Worm (Caenorhabditis elegans) whole organism, midembryonic: ENCODE measurements around the gene F21D5.7.

ENCODE experiments used
- T22C8.4 ChIP-seq: fragments of 200-800 bp; sonication (Bioruptor generic); IDR thresholded peaks from 2 replicates; pipeline ENCODE4 v1.3.6; 2022; ENCODE audit warnings: missing genetic modification characterization, missing compliant biosample characterization
- cog-1 ChIP-seq: sonication (generic microtip); optimal IDR thresholded peaks from 2 replicates; lab custom pipeline; 2016; ENCODE audit warnings: missing genetic modification characterization, missing compliant biosample characterization
- flt-1 ChIP-seq: fragments of 200-800 bp; sonication (Bioruptor generic); IDR thresholded peaks from 2 replicates; pipeline ENCODE4 v1.3.6; 2022; ENCODE audit warnings: missing genetic modification characterization, missing compliant biosample characterization
- klf-2 ChIP-seq: fragments of 200-800 bp; sonication (Bioruptor generic); conservative IDR thresholded peaks from 2 replicates; pipeline ENCODE4 v1.3.6; 2022; ENCODE audit warnings: missing genetic modification reagents, missing genetic modification characterization, missing compliant biosample characterization
- med-1 ChIP-seq: sonication (generic microtip); optimal IDR thresholded peaks from 2 replicates; lab custom pipeline; 2017; ENCODE audit warnings: missing genetic modification characterization, mild to moderate bottlenecking, missing compliant biosample characterization, antibody characterized with exemption, missing genetic modification reagents; ENCODE audit not compliant: insufficient read depth
- ref-1 ChIP-seq: fragments of 200-800 bp; sonication (Bioruptor generic); conservative IDR thresholded peaks from 2 replicates; pipeline ENCODE4 v1.3.6; 2022; ENCODE audit warnings: missing genetic modification reagents, missing genetic modification characterization, missing compliant biosample characterization
- tab-1 ChIP-seq: fragments of 200-800 bp; sonication (Bioruptor generic); IDR thresholded peaks from 2 replicates; pipeline ENCODE4 v1.3.6; 2022; ENCODE audit warnings: missing genetic modification characterization, missing compliant biosample characterization
- ztf-23 ChIP-seq: fragments of 200-800 bp; sonication (Bioruptor generic); IDR thresholded peaks from 2 replicates; pipeline ENCODE4 v1.3.6; 2022; ENCODE audit warnings: missing genetic modification reagents, missing genetic modification characterization, missing compliant biosample characterization
- ztf-29 ChIP-seq: fragments of 200-800 bp; sonication (Bioruptor generic); IDR thresholded peaks from 2 replicates; pipeline ENCODE4 v1.3.6; 2022; ENCODE audit warnings: missing genetic modification reagents, missing genetic modification characterization, missing compliant biosample characterization

Gene F21D5.7

ce11 chrIV:8745591-8746302 is 2.2 kb upstream of the F21D5.7 start, which contains the start of the genes F20C5.7 and parg-1:
Gene F20C5.7 (minus strand): TSS chrIV:8745691.
Gene parg-1 (plus strand): TSS chrIV:8746252.
- TF ChIP-seq ztf-29 (GFP tag; lab: Robert Waterston, UW) (no peak), cog-1 (tag; lab: Kevin White, UChicago) (no peak), flt-1 (GFP tag; lab: Robert Waterston, UW) (no peak), klf-2 (GFP tag; lab: Robert Waterston, UW) (no peak), ztf-23 (GFP tag; lab: Robert Waterston, UW) (no peak), med-1 (no peak), T22C8.4 (GFP tag; lab: Robert Waterston, UW) (no peak), tab-1 (GFP tag; lab: Robert Waterston, UW) (no peak), ref-1 (GFP tag; lab: Robert Waterston, UW) (no peak)

- TF ChIP-seq flt-1 (GFP tag; lab: Robert Waterston, UW): 0 out of 2 replicates have a peak, but pooled peaks have one; percentile 33
- TF ChIP-seq ref-1 (GFP tag; lab: Robert Waterston, UW): no peak
Measured at ce11 chrIV:8740952-8741438, 2.5 kb downstream of the F21D5.7 start, which contains the start of gene F21D5.6. Gene F21D5.6 (minus strand): TSS chrIV:8741388.

DNA sequence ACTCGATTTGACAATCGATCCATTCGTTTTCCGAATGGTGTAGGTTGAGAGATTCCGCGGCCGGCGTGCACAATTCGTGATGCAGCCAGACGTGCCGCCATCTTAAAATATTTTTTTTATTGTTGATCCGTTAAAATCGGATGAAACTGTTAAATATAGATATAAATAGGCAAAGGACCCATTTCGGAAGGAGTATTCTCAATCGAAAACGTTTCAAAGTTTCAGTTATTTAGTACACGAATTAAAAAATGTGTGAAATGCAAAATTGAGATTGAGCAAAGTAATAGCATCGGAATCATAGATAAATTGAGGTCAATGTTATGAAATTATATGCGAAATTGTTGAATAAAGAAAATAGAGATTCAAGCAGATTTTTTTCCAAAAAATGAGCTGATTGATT is 3.6 kb downstream of the F21D5.7 start, which contains the start of gene mrps-33:
Gene mrps-33, minus strand, starts transcription at position 101 of the 400 bp plus-strand sequence.
- TF ChIP-seq ztf-29 (GFP tag; lab: Robert Waterston, UW) (no peak), ztf-23 (GFP tag; lab: Robert Waterston, UW) (no peak), klf-2 (GFP tag; lab: Robert Waterston, UW) (no peak), ref-1 (GFP tag; lab: Robert Waterston, UW) (no peak), cog-1 (tag; lab: Kevin White, UChicago) (no peak), med-1 (no peak), tab-1 (GFP tag; lab: Robert Waterston, UW) (no peak), flt-1 (GFP tag; lab: Robert Waterston, UW) (no peak), T22C8.4 (GFP tag; lab: Robert Waterston, UW) (no peak)

ce11 chrIV:8739294-8739693 is 4.2 kb downstream of the F21D5.7 start, which contains the start of gene F21D5.5:
Gene F21D5.5 (minus strand): TSS chrIV:8739394.
- TF ChIP-seq klf-2 (GFP tag; lab: Robert Waterston, UW) (no peak), ztf-29 (GFP tag; lab: Robert Waterston, UW) (no peak), tab-1 (GFP tag; lab: Robert Waterston, UW) (no peak), ref-1 (GFP tag; lab: Robert Waterston, UW) (no peak)

DNA sequence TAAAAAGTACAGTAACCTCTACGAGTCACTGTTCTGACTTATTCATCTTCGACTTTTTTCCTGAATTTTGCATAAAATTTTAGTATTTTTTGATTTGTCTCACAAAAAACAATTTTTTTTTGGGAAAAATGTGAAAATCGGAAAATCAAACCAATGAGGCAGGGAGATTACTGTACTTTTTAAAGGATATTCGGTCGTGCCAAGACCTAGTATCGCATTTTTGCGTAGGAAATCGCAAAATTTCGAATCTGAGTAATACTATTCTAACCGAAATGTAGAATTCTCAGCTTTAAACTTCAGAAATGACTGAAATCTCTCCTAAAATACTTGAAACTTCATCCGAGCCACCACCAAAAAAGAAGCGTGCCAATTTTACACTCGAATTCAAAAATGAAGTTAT is 5.7 kb downstream of the F21D5.7 start, which contains the start of gene F21D5.4:
Gene F21D5.4, plus strand, starts transcription at position 301 of the 400 bp plus-strand sequence.
- TF ChIP-seq med-1 (no peak), klf-2 (GFP tag; lab: Robert Waterston, UW) (no peak), ztf-23 (GFP tag; lab: Robert Waterston, UW) (no peak), ztf-29 (GFP tag; lab: Robert Waterston, UW) (no peak), flt-1 (GFP tag; lab: Robert Waterston, UW) (no peak), cog-1 (tag; lab: Kevin White, UChicago) (no peak), tab-1 (GFP tag; lab: Robert Waterston, UW) (no peak), T22C8.4 (GFP tag; lab: Robert Waterston, UW) (no peak), ref-1 (GFP tag; lab: Robert Waterston, UW) (no peak)

ce11 chrIV:8737354-8737753 is 6.2 kb downstream of the F21D5.7 start:
- TF ChIP-seq cog-1 (tag; lab: Kevin White, UChicago): no peak
- no peak for TF ChIP-seq T22C8.4 (GFP tag; lab: Robert Waterston, UW)
- TF ChIP-seq klf-2 (GFP tag; lab: Robert Waterston, UW): no peak
- TF ChIP-seq ref-1 (GFP tag; lab: Robert Waterston, UW): no peak
- no peak for TF ChIP-seq tab-1 (GFP tag; lab: Robert Waterston, UW)
- no peak for TF ChIP-seq flt-1 (GFP tag; lab: Robert Waterston, UW)
- no peak for TF ChIP-seq ztf-23 (GFP tag; lab: Robert Waterston, UW)
- TF ChIP-seq ztf-29 (GFP tag; lab: Robert Waterston, UW): no peak
- TF ChIP-seq med-1: no peak

ce11 chrIV:8730469-8730868 is 13.0 kb downstream of the F21D5.7 start, which contains the start of gene F21D5.3:
Gene F21D5.3 (plus strand): TSS chrIV:8730815.
- TF ChIP-seq cog-1 (tag; lab: Kevin White, UChicago): no peak
- no peak for TF ChIP-seq ztf-29 (GFP tag; lab: Robert Waterston, UW)
- no peak for TF ChIP-seq T22C8.4 (GFP tag; lab: Robert Waterston, UW)
- no peak for TF ChIP-seq ref-1 (GFP tag; lab: Robert Waterston, UW)
- TF ChIP-seq ztf-23 (GFP tag; lab: Robert Waterston, UW): no peak
- TF ChIP-seq flt-1 (GFP tag; lab: Robert Waterston, UW): no peak
- no peak for TF ChIP-seq tab-1 (GFP tag; lab: Robert Waterston, UW)
- TF ChIP-seq klf-2 (GFP tag; lab: Robert Waterston, UW): no peak
- no peak for TF ChIP-seq med-1

DNA sequence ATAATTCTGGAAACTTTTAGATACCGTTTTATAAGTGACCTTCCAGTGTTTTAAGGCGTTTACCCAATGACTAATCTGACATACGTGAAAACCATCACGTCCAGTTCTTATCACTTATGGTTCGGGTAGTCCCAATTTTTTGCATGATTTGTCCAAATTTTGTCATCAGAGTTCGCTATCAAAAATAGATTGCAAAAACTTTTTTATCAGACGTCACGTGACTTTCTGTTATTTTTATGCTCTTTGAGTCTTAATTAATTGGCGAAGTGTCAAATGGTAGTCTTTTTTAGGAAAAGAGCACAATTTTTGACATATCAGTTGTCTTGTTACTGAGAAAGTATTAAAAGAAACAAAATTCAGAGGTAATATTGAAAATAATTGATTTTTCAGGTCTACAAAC is 13.9 kb downstream of the F21D5.7 start:
- TF ChIP-seq tab-1 (GFP tag; lab: Robert Waterston, UW) (no peak), med-1 (no peak), klf-2 (GFP tag; lab: Robert Waterston, UW) (no peak), ref-1 (GFP tag; lab: Robert Waterston, UW) (no peak), ztf-23 (GFP tag; lab: Robert Waterston, UW) (no peak), cog-1 (tag; lab: Kevin White, UChicago) (no peak), T22C8.4 (GFP tag; lab: Robert Waterston, UW) (no peak), ztf-29 (GFP tag; lab: Robert Waterston, UW) (no peak), flt-1 (GFP tag; lab: Robert Waterston, UW) (no peak)

DNA sequence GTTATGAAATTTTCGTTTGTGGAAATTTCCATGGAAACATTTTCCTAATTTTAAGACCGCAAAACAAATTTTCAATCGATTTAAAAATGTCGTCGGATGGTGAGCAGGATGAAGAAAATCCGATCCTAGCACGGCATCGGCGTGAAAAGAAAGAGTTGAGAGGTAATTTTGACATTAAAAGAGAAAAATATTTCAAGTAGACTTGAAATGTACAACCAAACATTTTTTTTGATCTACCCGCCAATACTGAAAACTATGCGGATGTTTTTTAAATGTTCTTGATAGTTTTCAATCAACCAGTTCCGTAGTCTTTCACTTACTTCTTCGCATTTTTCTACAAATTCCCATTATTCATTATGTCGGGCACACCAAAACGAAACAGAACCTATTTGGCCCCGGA is 15.4 kb downstream of the F21D5.7 start, which contains the start of gene otub-3:
Gene otub-3, plus strand, starts transcription at position 56 of the 400 bp plus-strand sequence.
- TF ChIP-seq ztf-23 (GFP tag; lab: Robert Waterston, UW) (no peak), med-1 (no peak), ztf-29 (GFP tag; lab: Robert Waterston, UW) (no peak), cog-1 (tag; lab: Kevin White, UChicago) (no peak), klf-2 (GFP tag; lab: Robert Waterston, UW) (no peak)
